Worm (Caenorhabditis elegans) whole organism, L4 larva: Measurements from ENCODE around the gene F45D3.2.

Experiments used
- aly-2 ChIP-seq: sonication (generic microtip); optimal IDR thresholded peaks from 2 replicates; lab custom pipeline; 2018; ENCODE audit warnings: missing biosample characterization, missing genetic modification characterization
- attf-4 ChIP-seq: sonication (generic microtip); optimal IDR thresholded peaks from 3 replicates; lab custom pipeline; 2017; ENCODE audit warnings: missing biosample characterization, missing genetic modification characterization
- daf-12 ChIP-seq: fragments of 150-350 bp; optimal IDR thresholded peaks from 2 replicates; lab custom pipeline; 2014; ENCODE audit warnings: missing biosample characterization, missing genetic modification reagents, missing genetic modification characterization
- hlh-11 ChIP-seq: fragments of 200-800 bp; sonication (Bioruptor generic); optimal IDR thresholded peaks from 2 replicates; lab custom pipeline; 2018; ENCODE audit warnings: mild to moderate bottlenecking, missing genetic modification characterization, missing compliant biosample characterization
- lin-13 ChIP-seq: fragments of 150-350 bp; optimal IDR thresholded peaks from 2 replicates; lab custom pipeline; 2014; ENCODE audit warnings: missing biosample characterization, missing genetic modification reagents, missing genetic modification characterization
- mdl-1 ChIP-seq, 2 experiments: fragments of 150-350 bp in 1 of 2; sonication (generic microtip) in 1 of 2; optimal IDR thresholded peaks; 2 replicates each; lab custom pipeline; 2014 to 2017; ENCODE audit warnings: missing biosample characterization in 2 of 2, missing genetic modification characterization in 2 of 2
- nhr-11 ChIP-seq: fragments of 150-350 bp; optimal IDR thresholded peaks from 2 replicates; lab custom pipeline; 2014; ENCODE audit warnings: missing biosample characterization, missing genetic modification characterization
- pqm-1 ChIP-seq: sonication (generic microtip); optimal IDR thresholded peaks from 2 replicates; lab custom pipeline; 2017; ENCODE audit warnings: missing biosample characterization, missing genetic modification characterization
- saeg-2 ChIP-seq: fragments of 200-800 bp; sonication (Bioruptor generic); IDR thresholded peaks from 2 replicates; pipeline ENCODE4 v1.3.6; 2022; ENCODE audit warnings: missing genetic modification reagents, missing genetic modification characterization, missing compliant biosample characterization
- unc-130 ChIP-seq: sonication (generic microtip); optimal IDR thresholded peaks from 2 replicates; lab custom pipeline; 2016; ENCODE audit warnings: missing genetic modification reagents, missing genetic modification characterization, missing compliant biosample characterization
- unc-62 ChIP-seq, 3 experiments: fragments of 150-350 bp in 1 of 3; sonication (generic microtip); optimal IDR thresholded peaks in 2 of 3; peaks in 1 of 3; 1 replicate in 1 of 3; 2 replicates in 2 of 3; lab custom pipeline; 2014 to 2017; ENCODE audit warnings: missing biosample characterization in 3 of 3, missing genetic modification characterization in 3 of 3, missing genetic modification reagents in 3 of 3, missing genotype in 1 of 3
- ztf-7 ChIP-seq: fragments of 150-350 bp; optimal IDR thresholded peaks from 2 replicates; lab custom pipeline; 2014; ENCODE audit warnings: missing biosample characterization, missing genetic modification characterization

ce11 chrV:12494522-12494921, 46.3 kb upstream of the F45D3.2 start, which contains the start of gene mrps-11:
- TF ChIP-seq saeg-2 (GFP tag; lab: Robert Waterston, UW): no peak
- no peak for TF ChIP-seq unc-62 (GFP tag; optimal IDR thresholded peaks at IDR 0.05 in 1 of 2; lab: Kevin White, UChicago)
- TF ChIP-seq unc-62 (tag; optimal IDR thresholded peaks at IDR 0.05; lab: Kevin White, UChicago): no peak
- no peak for TF ChIP-seq daf-12 (tag; lab: Kevin White, UChicago)
- TF ChIP-seq mdl-1 (tag; optimal IDR thresholded peaks at IDR 0.05; lab: Kevin White, UChicago): no peak
- TF ChIP-seq ztf-7 (tag; lab: Kevin White, UChicago): no peak
- no peak for TF ChIP-seq hlh-11
- TF ChIP-seq lin-13 (GFP tag; lab: Kevin White, UChicago): no peak
- no peak for TF ChIP-seq aly-2
- no peak for TF ChIP-seq attf-4 (tag; lab: Kevin White, UChicago)
- TF ChIP-seq nhr-11 (tag; lab: Kevin White, UChicago): no peak
- TF ChIP-seq pqm-1 (tag; lab: Kevin White, UChicago): no peak
- TF ChIP-seq unc-130: no peak
